Worm (Caenorhabditis elegans) whole organism, midembryonic: ENCODE data around the gene C04E6.4.

ENCODE experiments used
- flt-1 ChIP-seq: fragments of 200-800 bp; sonication (Bioruptor generic); IDR thresholded peaks from 2 replicates; pipeline ENCODE4 v1.3.6; 2022; ENCODE audit warnings: missing genetic modification characterization, missing compliant biosample characterization
- tab-1 ChIP-seq: fragments of 200-800 bp; sonication (Bioruptor generic); IDR thresholded peaks from 2 replicates; pipeline ENCODE4 v1.3.6; 2022; ENCODE audit warnings: missing genetic modification characterization, missing compliant biosample characterization

DNA sequence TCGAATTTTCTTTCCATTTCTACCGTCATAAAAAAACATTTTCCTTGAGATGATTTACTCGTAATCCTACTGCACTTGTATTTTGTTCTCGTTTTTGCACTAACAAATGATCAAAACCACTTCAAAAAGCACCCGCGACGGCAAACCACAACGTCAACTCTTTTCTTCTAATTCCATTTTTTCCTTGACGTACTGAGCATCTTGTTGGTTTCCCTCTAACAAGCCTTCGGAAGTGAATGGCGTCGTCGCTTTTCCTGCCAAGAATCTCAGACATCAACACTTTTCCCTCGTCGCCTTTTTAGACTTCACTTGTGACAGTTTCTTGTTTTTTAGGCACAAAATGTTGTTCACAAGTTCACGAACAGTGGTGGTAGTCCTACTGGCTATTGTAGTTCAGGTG, 5.2 kb downstream of the C04E6.4 start, which contains the start of gene C04E6.13:
- no peak for TF ChIP-seq flt-1 (GFP tag; lab: Robert Waterston, UW)
- TF ChIP-seq tab-1 (GFP tag; lab: Robert Waterston, UW) = no peak
